Fruit fly (Drosophila melanogaster): ENCODE results near the gene CG43925.

dm6 chr2L:13142803-13143202 lies 33.4 kb upstream of the CG43925 start, which contains the start of gene CG9928:
- no peak for TF ChIP-seq kay (GFP tag; ENCODE audit: borderline replicate concordance)
- TF ChIP-seq CG11617 (GFP tag; optimal IDR thresholded peaks at IDR 0.05) = no peak
- TF ChIP-seq CG33017 (tag; optimal IDR thresholded peaks at IDR 0.05) = no peak
- TF ChIP-seq CG1620 (GFP tag; optimal IDR thresholded peaks at IDR 0.05) = no peak
- TF ChIP-seq CG7045 (GFP tag; optimal IDR thresholded peaks at IDR 0.05) = no peak
- no peak for TF ChIP-seq toe (GFP tag; optimal IDR thresholded peaks at IDR 0.05)
- TF ChIP-seq pad (GFP tag; optimal IDR thresholded peaks at IDR 0.05) = no peak

All from whole organism, adult.